Worm (Caenorhabditis elegans) whole organism, L3 larva: ENCODE data around the gene C08F8.9.

ENCODE experiments used
- ama-1 ChIP-seq: fragments of 150-350 bp; optimal IDR thresholded peaks from 2 replicates; lab custom pipeline; 2018
- ceh-28 ChIP-seq: fragments of 150-350 bp; optimal IDR thresholded peaks from 2 replicates; lab custom pipeline; 2014; ENCODE audit warnings: missing biosample characterization, missing genetic modification reagents, missing genetic modification characterization
- egl-27 ChIP-seq: sonication (generic microtip); optimal IDR thresholded peaks from 4 replicates; lab custom pipeline; 2017; ENCODE audit warnings: missing biosample characterization, missing genetic modification reagents, missing genetic modification characterization
- elt-1 ChIP-seq: fragments of 150-350 bp; optimal IDR thresholded peaks from 2 replicates; lab custom pipeline; 2014; ENCODE audit warnings: missing biosample characterization, missing genetic modification characterization
- lin-39 ChIP-seq: fragments of 150-350 bp; optimal IDR thresholded peaks from 2 replicates; lab custom pipeline; 2018; ENCODE audit warnings: missing biosample characterization, missing genetic modification reagents, missing genetic modification characterization
- nhr-28 ChIP-seq: fragments of 150-350 bp; optimal IDR thresholded peaks from 2 replicates; lab custom pipeline; 2014; ENCODE audit warnings: missing biosample characterization, missing genetic modification characterization
- nhr-76 ChIP-seq: fragments of 150-350 bp; sonication (generic microtip); optimal IDR thresholded peaks from 5 replicates; lab custom pipeline; 2014; ENCODE audit warnings: missing biosample characterization, missing genetic modification characterization
- nhr-77 ChIP-seq: fragments of 150-350 bp; optimal IDR thresholded peaks from 2 replicates; lab custom pipeline; 2014; ENCODE audit warnings: missing biosample characterization, missing genetic modification characterization
- pqm-1 ChIP-seq: fragments of 150-350 bp; optimal IDR thresholded peaks from 2 replicates; lab custom pipeline; 2017; ENCODE audit warnings: missing biosample characterization, missing genetic modification characterization, inconsistent platforms
- sea-2 ChIP-seq: fragments of 150-350 bp; sonication (generic microtip); optimal IDR thresholded peaks from 4 replicates; lab custom pipeline; 2014; ENCODE audit warnings: missing biosample characterization, missing genetic modification reagents, missing genetic modification characterization
- snpc-4 ChIP-seq: fragments of 150-350 bp; optimal IDR thresholded peaks from 2 replicates; lab custom pipeline; 2014; ENCODE audit warnings: missing biosample characterization, missing genetic modification characterization
- unc-39 ChIP-seq: sonication (generic microtip); optimal IDR thresholded peaks from 4 replicates; lab custom pipeline; 2017; ENCODE audit warnings: missing biosample characterization, missing genetic modification characterization
- unc-62 ChIP-seq: fragments of 150-350 bp; sonication (generic microtip); optimal IDR thresholded peaks from 4 replicates; lab custom pipeline; 2014; ENCODE audit warnings: missing biosample characterization, missing genetic modification reagents, missing genetic modification characterization
- ztf-11 ChIP-seq: fragments of 150-350 bp; optimal IDR thresholded peaks from 2 replicates; lab custom pipeline; 2014; ENCODE audit warnings: missing biosample characterization, missing genetic modification characterization

DNA sequence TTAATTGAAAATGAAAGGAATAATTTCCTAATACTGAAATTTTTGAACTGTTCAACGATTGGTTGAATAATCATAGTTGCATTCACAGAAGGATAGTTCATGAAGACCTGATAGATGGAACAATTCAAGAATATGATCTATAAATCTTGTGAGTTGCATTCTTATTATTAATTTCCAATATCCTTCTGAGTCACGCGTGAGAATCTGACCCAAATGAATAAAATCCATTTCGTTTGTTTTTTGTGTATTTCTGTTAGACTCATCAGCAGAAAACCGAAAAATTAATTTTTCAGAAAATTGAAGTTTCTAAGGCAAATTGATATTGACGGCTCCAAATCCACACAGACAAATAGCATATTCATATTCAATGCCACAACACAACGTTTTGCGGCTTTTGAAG lies 11.0 kb upstream of the C08F8.9 start, which contains the start of gene fbxb-79:
- no peak for TF ChIP-seq unc-39 (tag; lab: Kevin White, UChicago)
- TF ChIP-seq pqm-1 (tag; lab: Kevin White, UChicago) = no peak
- no peak for TF ChIP-seq lin-39 (tag; lab: Kevin White, UChicago)
- TF ChIP-seq ztf-11 (tag; lab: Kevin White, UChicago) = no peak
- no peak for TF ChIP-seq ceh-28
- TF ChIP-seq snpc-4 (tag; lab: Kevin White, UChicago) = no peak
- no peak for TF ChIP-seq nhr-76
- no peak for TF ChIP-seq nhr-28 (tag; lab: Kevin White, UChicago)
- TF ChIP-seq egl-27 (tag; lab: Kevin White, UChicago) = no peak
- no peak for TF ChIP-seq ama-1
- no peak for TF ChIP-seq elt-1 (tag; lab: Kevin White, UChicago)
- TF ChIP-seq nhr-77 = no peak
- TF ChIP-seq sea-2 = no peak
- TF ChIP-seq unc-62 = no peak
